Fruit fly (Drosophila melanogaster) whole organism, pupa: ENCODE results near the gene CG31792.

Experiments used
- CG12605 ChIP-seq: fragments of 200-800 bp; sonication (Bioruptor generic); IDR thresholded peaks from 2 replicates; pipeline ENCODE4 v1.3.6; 2022; ENCODE audit warnings: missing biosample characterization, missing genetic modification characterization
- CG13204 ChIP-seq: fragments of 200-800 bp; sonication (Bioruptor generic); optimal IDR thresholded peaks from 2 replicates; lab custom pipeline; 2018; ENCODE audit warnings: missing biosample characterization, mild to moderate bottlenecking, missing genetic modification characterization, moderate library complexity
- CG14655 ChIP-seq: fragments of 200-800 bp; sonication (Bioruptor generic); optimal IDR thresholded peaks from 3 replicates; lab custom pipeline; 2017; ENCODE audit warnings: mild to moderate bottlenecking, missing biosample characterization, missing genetic modification reagents, missing genetic modification characterization
- CG32121 ChIP-seq: fragments of 200-800 bp; sonication (Bioruptor generic); IDR thresholded peaks from 2 replicates; pipeline ENCODE4 v1.3.6; 2022; ENCODE audit warnings: missing biosample characterization, missing genetic modification characterization
- CG34367 ChIP-seq: fragments of 200-800 bp; sonication (Bioruptor generic); optimal IDR thresholded peaks from 2 replicates; lab custom pipeline; 2018; ENCODE audit warnings: missing biosample characterization, mild to moderate bottlenecking, missing genetic modification characterization
- CG8301 ChIP-seq: fragments of 200-800 bp; sonication (Bioruptor generic); optimal IDR thresholded peaks from 2 replicates; lab custom pipeline; 2018; ENCODE audit warnings: missing biosample characterization, mild to moderate bottlenecking, missing genetic modification characterization
- EcR ChIP-seq: fragments of 200-800 bp; sonication (Bioruptor generic); optimal IDR thresholded peaks from 3 replicates; lab custom pipeline; 2019; ENCODE audit warnings: missing biosample characterization, missing genetic modification characterization, mild to moderate bottlenecking, moderate library complexity, missing genetic modification reagents
- Pif1A ChIP-seq: fragments of 200-800 bp; sonication (Bioruptor generic); optimal IDR thresholded peaks from 3 replicates; lab custom pipeline; 2016; ENCODE audit warnings: missing biosample characterization, missing genetic modification characterization
- Pif1B ChIP-seq: fragments of 200-800 bp; sonication (Bioruptor generic); optimal IDR thresholded peaks from 3 replicates; lab custom pipeline; 2016; ENCODE audit warnings: missing biosample characterization, missing genetic modification characterization
- rn ChIP-seq: fragments of 200-800 bp; sonication (Bioruptor generic); IDR thresholded peaks from 2 replicates; pipeline ENCODE4 v1.3.6; 2022; ENCODE audit warnings: missing biosample characterization, missing genetic modification characterization

DNA sequence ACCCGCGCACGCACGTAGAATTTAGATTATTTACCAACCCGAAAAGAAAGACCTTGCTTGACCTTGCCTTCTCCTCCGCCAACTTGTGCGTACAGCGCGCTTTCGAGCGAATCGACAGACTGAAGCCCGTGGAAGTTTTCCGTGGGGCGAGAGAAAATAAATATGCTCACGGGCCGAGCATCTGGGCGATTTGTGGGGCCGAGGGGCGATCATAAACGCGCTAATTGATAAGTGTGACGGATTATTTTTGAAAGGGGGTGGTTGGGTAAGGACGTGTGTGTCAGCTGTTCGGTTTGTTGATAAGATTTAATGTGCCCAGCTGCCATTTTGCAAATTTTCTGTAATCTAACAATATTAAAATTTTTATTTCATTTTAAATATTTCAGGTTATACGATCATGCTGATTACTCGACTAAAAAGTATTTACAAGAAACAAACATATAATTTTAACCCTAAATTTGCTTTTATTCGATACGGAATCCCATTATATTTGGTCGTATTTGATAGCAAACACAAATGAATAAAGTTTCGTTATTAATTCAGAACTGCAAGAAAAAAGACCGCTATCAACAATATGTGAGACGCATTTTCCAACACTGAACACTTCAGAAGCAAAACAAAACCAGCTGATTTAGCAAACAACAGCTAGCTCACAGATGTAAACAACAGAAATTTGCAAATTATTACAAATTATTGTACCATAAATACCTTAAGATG, 23.0 kb upstream of the CG31792 start, which contains the start of the genes L2HGDH and CG10431:
- TF ChIP-seq EcR (GFP tag; lab: Kevin White, UChicago), result peak; percentile 36
- peak; percentile 38 for TF ChIP-seq CG8301 (tag; lab: Kevin White, UChicago)
- no peak for TF ChIP-seq rn (GFP tag; lab: Robert Waterston, UW)
- TF ChIP-seq CG12605 (GFP tag; lab: Robert Waterston, UW), result no peak
- TF ChIP-seq CG13204, result no peak
- no peak for TF ChIP-seq CG34367 (tag; lab: Kevin White, UChicago)
- no peak for TF ChIP-seq Pif1A (GFP tag; lab: Kevin White, UChicago)
- TF ChIP-seq CG14655 (GFP tag; lab: Kevin White, UChicago), result no peak
- TF ChIP-seq CG32121, result no peak
- no peak for TF ChIP-seq Pif1B
